Fruit fly (Drosophila melanogaster): Measurements from ENCODE around the gene CG43084.

The CG43084 gene

dm6 chr3L:15675111-15675510, 24.5 kb downstream of the CG43084 start (continued):
- TF ChIP-seq Rx (GFP tag; IDR thresholded peaks at IDR 0.05) (peak; percentile 40), oc (tag; optimal IDR thresholded peaks at IDR 0.05) (peak; percentile 68), Six4 (GFP tag; optimal IDR thresholded peaks at IDR 0.05) (peak; percentile 52), sqz (GFP tag; optimal IDR thresholded peaks at IDR 0.05) (peak; percentile 38), CG42726 (GFP tag; IDR thresholded peaks at IDR 0.05; ENCODE audit: partially characterized antibody) (no peak), Sox102F (GFP tag; optimal IDR thresholded peaks at IDR 0.05) (peak; percentile 67), CG17361 (GFP tag; IDR thresholded peaks at IDR 0.05) (peak; percentile 81), ind (GFP tag; optimal IDR thresholded peaks at IDR 0.05) (peak; percentile 49), stwl (tag; optimal IDR thresholded peaks at IDR 0.05) (peak; percentile 44), MESR4 (GFP tag; optimal IDR thresholded peaks at IDR 0.05) (no peak), D19A (tag; optimal IDR thresholded peaks at IDR 0.05) (peak; percentile 79), crc (GFP tag; optimal IDR thresholded peaks at IDR 0.05) (peak; percentile 18), CG7786 (GFP tag; optimal IDR thresholded peaks at IDR 0.05) (peak; percentile 44), CG30431 (GFP tag; optimal IDR thresholded peaks at IDR 0.05) (peak; percentile 77), Bdp1 (GFP tag; optimal IDR thresholded peaks at IDR 0.05) (peak; percentile 45), dmrt11E (tag; optimal IDR thresholded peaks at IDR 0.05) (peak; percentile 95), gcm (GFP tag; optimal IDR thresholded peaks at IDR 0.05) (peak; percentile 65), BtbVII (GFP tag; optimal IDR thresholded peaks at IDR 0.05) (no peak), pan (optimal IDR thresholded peaks at IDR 0.05) (no peak), pan (GFP tag; optimal IDR thresholded peaks at IDR 0.05 in 1 of 2, IDR thresholded peaks at IDR 0.05 in 1 of 2) (peak in 1 of 2 experiments; percentile 12), lmd (GFP tag; IDR thresholded peaks at IDR 0.05) (peak; percentile 50; the same call in 1 of the 2 replicates), PHDP (tag; optimal IDR thresholded peaks at IDR 0.05) (peak; percentile 55), ato (GFP tag; IDR thresholded peaks at IDR 0.05; ENCODE audit: partially characterized antibody) (no peak), abd-A (tag; optimal IDR thresholded peaks at IDR 0.05) (no peak), pnt (GFP tag; optimal IDR thresholded peaks at IDR 0.05) (peak; percentile 55), sim (GFP tag; IDR thresholded peaks at IDR 0.05) (peak; percentile 59), CG17612 (GFP tag; IDR thresholded peaks at IDR 0.05) (no peak), CG11695 (GFP tag; IDR thresholded peaks at IDR 0.05) (0 out of 3 replicates have a peak, but pooled peaks have one; percentile 44), btn (GFP tag; optimal IDR thresholded peaks at IDR 0.05) (peak; percentile 59), CG9437 (GFP tag; optimal IDR thresholded peaks at IDR 0.05) (peak; percentile 7), vfl (GFP tag; optimal IDR thresholded peaks at IDR 0.05) (no peak), CG34376 (GFP tag; optimal IDR thresholded peaks at IDR 0.05) (no peak), E2f1 (GFP tag; IDR thresholded peaks at IDR 0.05) (0 out of 2 replicates have a peak, but pooled peaks have one; percentile 37), Taf1 (GFP tag; IDR thresholded peaks at IDR 0.05) (no peak), CG13624 (GFP tag; optimal IDR thresholded peaks at IDR 0.05) (peak; percentile 32), CG1792 (GFP tag; optimal IDR thresholded peaks at IDR 0.05) (peak; percentile 9), Trl (optimal IDR thresholded peaks at IDR 0.05) (no peak), Trl (GFP tag; optimal IDR thresholded peaks at IDR 0.05) (peak; percentile 70), CG14667 (GFP tag; IDR thresholded peaks at IDR 0.05) (0 out of 2 replicates have a peak, but pooled peaks have one; percentile 15), sc (optimal IDR thresholded peaks at IDR 0.05) (no peak), sc (GFP tag; optimal IDR thresholded peaks at IDR 0.05) (peak; percentile 83), Dref (GFP tag; IDR thresholded peaks at IDR 0.05) (no peak), disco-r (GFP tag; optimal IDR thresholded peaks at IDR 0.05) (peak; percentile 13), Spps (tag; optimal IDR thresholded peaks at IDR 0.05) (peak; percentile 86), org-1 (GFP tag; optimal IDR thresholded peaks at IDR 0.05) (peak; percentile 71), CG18619 (GFP tag; optimal IDR thresholded peaks at IDR 0.05) (peak; percentile 12), Awh (GFP tag; IDR thresholded peaks at IDR 0.05) (peak; percentile 47; the same call in 1 of the 2 replicates), salm (tag; optimal IDR thresholded peaks at IDR 0.05) (peak; percentile 31), Doc2 (GFP tag; IDR thresholded peaks at IDR 0.05) (no peak), bowl (GFP tag; IDR thresholded peaks at IDR 0.05) (no peak), Asciz (GFP tag; optimal IDR thresholded peaks at IDR 0.05) (peak; percentile 42), CG7357 (GFP tag; IDR thresholded peaks at IDR 0.05) (peak; percentile 36; the same call in 1 of the 3 replicates)

Measured in whole organism, embryonic.